Worm (Caenorhabditis elegans) whole organism, L3 larva: ENCODE data around the gene Y71H2B.2.

Source experiments
- ama-1 ChIP-seq: fragments of 150-350 bp; optimal IDR thresholded peaks from 2 replicates; lab custom pipeline; 2018
- ceh-16 ChIP-seq: sonication (generic microtip); optimal IDR thresholded peaks from 2 replicates; lab custom pipeline; 2017; ENCODE audit warnings: missing biosample characterization, missing genetic modification characterization
- ceh-82 ChIP-seq: fragments of 150-350 bp; optimal IDR thresholded peaks from 2 replicates; lab custom pipeline; 2014; ENCODE audit warnings: missing biosample characterization, missing genetic modification characterization
- ceh-9 ChIP-seq: sonication (generic microtip); optimal IDR thresholded peaks from 2 replicates; lab custom pipeline; 2018; ENCODE audit warnings: missing biosample characterization, missing genetic modification characterization
- egl-27 ChIP-seq: sonication (generic microtip); optimal IDR thresholded peaks from 4 replicates; lab custom pipeline; 2017; ENCODE audit warnings: missing biosample characterization, missing genetic modification reagents, missing genetic modification characterization
- fkh-10 ChIP-seq: sonication (generic microtip); optimal IDR thresholded peaks from 2 replicates; lab custom pipeline; 2017; ENCODE audit warnings: missing biosample characterization, missing genetic modification reagents, missing genetic modification characterization
- jun-1 ChIP-seq: fragments of 150-350 bp; optimal IDR thresholded peaks from 2 replicates; lab custom pipeline; 2014; ENCODE audit warnings: missing biosample characterization, missing genetic modification reagents, missing genetic modification characterization
- nfya-1 ChIP-seq: sonication (generic microtip); optimal IDR thresholded peaks from 2 replicates; lab custom pipeline; 2017; ENCODE audit warnings: missing genetic modification characterization, mild to moderate bottlenecking, missing compliant biosample characterization, antibody characterized with exemption, moderate library complexity; ENCODE audit not compliant: insufficient read depth
- nhr-12 ChIP-seq: fragments of 150-350 bp; optimal IDR thresholded peaks from 2 replicates; lab custom pipeline; 2014; ENCODE audit warnings: missing biosample characterization, missing genetic modification characterization
- nhr-237 ChIP-seq: fragments of 150-350 bp; optimal IDR thresholded peaks from 2 replicates; lab custom pipeline; 2014; ENCODE audit warnings: missing biosample characterization, missing genetic modification characterization
- nhr-77 ChIP-seq: fragments of 150-350 bp; optimal IDR thresholded peaks from 2 replicates; lab custom pipeline; 2014; ENCODE audit warnings: missing biosample characterization, missing genetic modification characterization
- unc-62 ChIP-seq: fragments of 150-350 bp; sonication (generic microtip); optimal IDR thresholded peaks from 4 replicates; lab custom pipeline; 2014; ENCODE audit warnings: missing biosample characterization, missing genetic modification reagents, missing genetic modification characterization

DNA sequence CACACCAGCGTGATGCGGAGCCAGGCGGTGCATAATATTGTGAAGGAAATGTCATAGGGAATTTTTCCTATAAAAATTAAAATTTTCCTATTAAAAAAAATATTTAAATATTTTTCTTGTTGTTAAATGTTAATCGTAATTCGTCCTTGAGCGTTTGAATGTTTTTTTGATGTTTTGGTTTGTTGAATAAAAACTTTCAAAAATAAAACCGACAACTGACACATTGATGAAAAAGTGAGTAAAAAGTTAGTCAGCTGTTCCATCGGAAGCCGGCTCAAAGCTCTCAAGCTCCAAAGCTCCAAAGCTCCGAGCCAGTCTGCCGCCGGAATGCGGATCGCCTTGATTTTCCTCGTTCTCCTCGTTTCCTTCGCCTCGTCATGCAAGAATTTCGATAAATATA is 4.3 kb upstream of the Y71H2B.2 start, which contains the start of gene Y71H2B.4:
- TF ChIP-seq nhr-12 (tag; lab: Kevin White, UChicago) (no peak), nfya-1 (tag; lab: Kevin White, UChicago) (no peak), jun-1 (tag; lab: Kevin White, UChicago) (no peak), ceh-9 (tag; lab: Kevin White, UChicago) (no peak), nhr-77 (no peak), fkh-10 (GFP tag; lab: Kevin White, UChicago) (no peak), nhr-237 (tag; lab: Kevin White, UChicago) (no peak), ama-1 (lab: Kevin White, UChicago) (no peak), ceh-82 (tag; lab: Kevin White, UChicago) (no peak), unc-62 (no peak), ceh-16 (tag; lab: Kevin White, UChicago) (no peak), egl-27 (tag; lab: Kevin White, UChicago) (no peak)
